Fruit fly (Drosophila melanogaster) whole organism, prepupa: ENCODE results near the gene CG9702.
A peak's percentile ranks its signal among the peaks of the same experiment; 100 is the strongest.

Experiments used
- CG10631 ChIP-seq: fragments of 200-800 bp; sonication (Bioruptor generic); optimal IDR thresholded peaks from 2 replicates; lab custom pipeline; 2016; ENCODE audit warnings: missing biosample characterization, missing genetic modification characterization
- CG10669 ChIP-seq: fragments of 200-800 bp; sonication (Bioruptor generic); optimal IDR thresholded peaks from 3 replicates; lab custom pipeline; 2018; ENCODE audit warnings: missing biosample characterization, mild to moderate bottlenecking, missing genetic modification characterization, moderate library complexity
- CG11294 ChIP-seq: fragments of 200-800 bp; sonication (Bioruptor generic); IDR thresholded peaks from 2 replicates; pipeline ENCODE4 v1.3.6; 2022; ENCODE audit warnings: missing biosample characterization, missing genetic modification characterization
- CG11762 ChIP-seq: fragments of 200-800 bp; sonication (Bioruptor generic); optimal IDR thresholded peaks from 3 replicates; lab custom pipeline; 2016; ENCODE audit warnings: missing biosample characterization, missing genetic modification characterization; ENCODE audit not compliant: insufficient read depth
- CG11902 ChIP-seq: fragments of 200-800 bp; sonication (Bioruptor generic); optimal IDR thresholded peaks from 3 replicates; lab custom pipeline; 2016; ENCODE audit warnings: missing biosample characterization, missing genetic modification characterization
- CG15336 ChIP-seq: fragments of 200-800 bp; sonication (Bioruptor generic); IDR thresholded peaks from 2 replicates; pipeline ENCODE4 v1.3.6; 2022; ENCODE audit warnings: missing biosample characterization, missing genetic modification characterization
- CG1621 ChIP-seq: fragments of 200-800 bp; sonication (Bioruptor generic); optimal IDR thresholded peaks from 3 replicates; lab custom pipeline; 2018; ENCODE audit warnings: missing biosample characterization, mild to moderate bottlenecking, missing genetic modification characterization
- CG16779 ChIP-seq: fragments of 200-800 bp; sonication (Bioruptor generic); optimal IDR thresholded peaks from 3 replicates; lab custom pipeline; 2017; ENCODE audit warnings: missing biosample characterization, mild to moderate bottlenecking, missing genetic modification characterization
- CG31627 ChIP-seq: fragments of 200-800 bp; sonication (Bioruptor generic); optimal IDR thresholded peaks from 3 replicates; lab custom pipeline; 2016; ENCODE audit warnings: missing biosample characterization, missing genetic modification characterization
- CG34406 ChIP-seq: fragments of 200-800 bp; sonication (Bioruptor generic); optimal IDR thresholded peaks from 3 replicates; lab custom pipeline; 2016; ENCODE audit warnings: missing biosample characterization, missing genetic modification characterization
- CG3919 ChIP-seq: fragments of 200-800 bp; sonication (Bioruptor generic); optimal IDR thresholded peaks from 3 replicates; lab custom pipeline; 2016; ENCODE audit warnings: missing biosample characterization, missing genetic modification characterization
- CG6163 ChIP-seq: fragments of 200-800 bp; sonication (Bioruptor generic); IDR thresholded peaks from 3 replicates; pipeline ENCODE4 v1.3.6; 2022; ENCODE audit warnings: missing biosample characterization, missing genetic modification characterization
- CG6276 ChIP-seq: fragments of 200-800 bp; sonication (Bioruptor generic); optimal IDR thresholded peaks from 2 replicates; lab custom pipeline; 2017; ENCODE audit warnings: missing biosample characterization, mild to moderate bottlenecking, missing genetic modification characterization
- CG6792 ChIP-seq: fragments of 200-800 bp; sonication (Bioruptor generic); optimal IDR thresholded peaks from 3 replicates; lab custom pipeline; 2016; ENCODE audit warnings: missing biosample characterization, missing genetic modification characterization
- CG6808 ChIP-seq: fragments of 200-800 bp; sonication (Bioruptor generic); optimal IDR thresholded peaks from 3 replicates; lab custom pipeline; 2017; ENCODE audit warnings: missing biosample characterization, missing genetic modification characterization, mild to moderate bottlenecking, moderate library complexity, missing genetic modification reagents
- CG6854 ChIP-seq: fragments of 200-800 bp; sonication (Bioruptor generic); optimal IDR thresholded peaks from 2 replicates; lab custom pipeline; 2017; ENCODE audit warnings: missing biosample characterization, mild to moderate bottlenecking, missing genetic modification characterization
- CG7368 ChIP-seq: fragments of 200-800 bp; sonication (Bioruptor generic); optimal IDR thresholded peaks from 3 replicates; lab custom pipeline; 2016; ENCODE audit warnings: missing biosample characterization, missing genetic modification characterization
- CG8319 ChIP-seq: fragments of 200-800 bp; sonication (Bioruptor generic); optimal IDR thresholded peaks from 3 replicates; lab custom pipeline; 2016; ENCODE audit warnings: missing biosample characterization, missing genetic modification characterization
- CG8632 ChIP-seq: fragments of 200-800 bp; sonication (Bioruptor generic); optimal IDR thresholded peaks from 3 replicates; lab custom pipeline; 2016; ENCODE audit warnings: missing biosample characterization, missing genetic modification characterization
- CG9139 ChIP-seq: fragments of 200-800 bp; sonication (Bioruptor generic); optimal IDR thresholded peaks from 3 replicates; lab custom pipeline; 2017; ENCODE audit warnings: missing biosample characterization, mild to moderate bottlenecking, missing genetic modification characterization
- Eip75B ChIP-seq: fragments of 200-800 bp; sonication (Bioruptor generic); optimal IDR thresholded peaks from 3 replicates; lab custom pipeline; 2016; ENCODE audit warnings: missing biosample characterization, missing genetic modification characterization
- Eip78C ChIP-seq: fragments of 200-800 bp; sonication (Bioruptor generic); peaks from one replicate; lab custom pipeline; 2016; ENCODE audit warnings: missing biosample characterization, missing genetic modification characterization
- Eip93F ChIP-seq: fragments of 200-800 bp; sonication (Bioruptor generic); optimal IDR thresholded peaks from 2 replicates; lab custom pipeline; 2016; ENCODE audit warnings: missing biosample characterization, mild to moderate bottlenecking, missing genetic modification characterization
- Ets21C ChIP-seq: fragments of 200-800 bp; sonication (Bioruptor generic); optimal IDR thresholded peaks from 3 replicates; lab custom pipeline; 2016; ENCODE audit warnings: missing biosample characterization, missing genetic modification characterization
- Ets96B ChIP-seq: fragments of 200-800 bp; optimal IDR thresholded peaks from 2 replicates; lab custom pipeline; 2019; ENCODE audit warnings: missing biosample characterization, mild to moderate bottlenecking, missing genetic modification characterization, moderate library complexity
- Gug ChIP-seq: fragments of 200-800 bp; sonication (Bioruptor generic); IDR thresholded peaks from 2 replicates; pipeline ENCODE4 v1.3.6; 2022; ENCODE audit warnings: missing biosample characterization, missing genetic modification characterization
- Hr38 ChIP-seq: sonication (Bioruptor generic); optimal IDR thresholded peaks from 2 replicates; lab custom pipeline; 2016; ENCODE audit warnings: missing biosample characterization, missing genetic modification characterization
- Hr39 ChIP-seq: fragments of 200-800 bp; sonication (Bioruptor generic); optimal IDR thresholded peaks from 2 replicates; lab custom pipeline; 2016; ENCODE audit warnings: missing biosample characterization, missing genetic modification characterization
- Hr4 ChIP-seq: fragments of 200-800 bp; sonication (Bioruptor generic); optimal IDR thresholded peaks from 3 replicates; lab custom pipeline; 2016; ENCODE audit warnings: missing biosample characterization, missing genetic modification characterization
- OdsH ChIP-seq: fragments of 200-800 bp; sonication (Bioruptor generic); optimal IDR thresholded peaks from 3 replicates; lab custom pipeline; 2016; ENCODE audit warnings: missing biosample characterization, missing genetic modification characterization
- Smox ChIP-seq: fragments of 200-800 bp; sonication (Bioruptor generic); optimal IDR thresholded peaks from 3 replicates; lab custom pipeline; 2016; ENCODE audit warnings: missing biosample characterization, missing genetic modification characterization
- Sox15 ChIP-seq: fragments of 200-800 bp; sonication (Bioruptor generic); optimal IDR thresholded peaks from 3 replicates; lab custom pipeline; 2016; ENCODE audit warnings: missing biosample characterization, missing genetic modification characterization
- achi ChIP-seq: fragments of 200-800 bp; sonication (Bioruptor generic); optimal IDR thresholded peaks from 3 replicates; lab custom pipeline; 2016; ENCODE audit warnings: missing biosample characterization, missing genetic modification characterization
- acj6 ChIP-seq: fragments of 200-800 bp; sonication (Bioruptor generic); optimal IDR thresholded peaks from 3 replicates; lab custom pipeline; 2016; ENCODE audit warnings: missing biosample characterization, missing genetic modification characterization
- cyc ChIP-seq: fragments of 200-800 bp; sonication (Bioruptor generic); optimal IDR thresholded peaks from 3 replicates; lab custom pipeline; 2016; ENCODE audit warnings: missing biosample characterization, missing genetic modification characterization
- dac ChIP-seq: fragments of 200-800 bp; sonication (Bioruptor generic); optimal IDR thresholded peaks from 2 replicates; lab custom pipeline; 2017; ENCODE audit warnings: missing biosample characterization, mild to moderate bottlenecking, missing genetic modification characterization
- dsx ChIP-seq: fragments of 200-800 bp; optimal IDR thresholded peaks from 3 replicates; lab custom pipeline; 2019; ENCODE audit warnings: missing biosample characterization, mild to moderate bottlenecking, missing genetic modification characterization, moderate library complexity; ENCODE audit not compliant: poor library complexity, severe bottlenecking
- eg ChIP-seq: fragments of 200-800 bp; sonication (Bioruptor generic); IDR thresholded peaks from 3 replicates; pipeline ENCODE4 v1.3.6; 2022; ENCODE audit warnings: missing biosample characterization, missing genetic modification characterization
- fkh ChIP-seq: fragments of 200-800 bp; sonication (Bioruptor generic); optimal IDR thresholded peaks from 3 replicates; lab custom pipeline; 2017; ENCODE audit warnings: missing biosample characterization, mild to moderate bottlenecking, missing genetic modification characterization, moderate library complexity
- lz ChIP-seq: fragments of 200-800 bp; sonication (Bioruptor generic); optimal IDR thresholded peaks from 3 replicates; lab custom pipeline; 2016; ENCODE audit warnings: missing biosample characterization, missing genetic modification characterization
- net ChIP-seq: fragments of 200-800 bp; sonication (Bioruptor generic); optimal IDR thresholded peaks from 3 replicates; lab custom pipeline; 2016; ENCODE audit warnings: missing biosample characterization, missing genetic modification characterization
- pdm3 ChIP-seq: fragments of 200-800 bp; sonication (Bioruptor generic); optimal IDR thresholded peaks from 3 replicates; lab custom pipeline; 2016; ENCODE audit warnings: missing biosample characterization, missing genetic modification characterization
- spab ChIP-seq: fragments of 200-800 bp; sonication (Bioruptor generic); optimal IDR thresholded peaks from 2 replicates; lab custom pipeline; 2017; ENCODE audit warnings: missing biosample characterization, mild to moderate bottlenecking, missing genetic modification characterization, missing genetic modification reagents
- ss ChIP-seq, 2 experiments: fragments of 200-800 bp; sonication (Bioruptor generic); optimal IDR thresholded peaks; 2 replicates in 1 of 2; 3 replicates in 1 of 2; lab custom pipeline; 2017 to 2018; ENCODE audit warnings: mild to moderate bottlenecking in 2 of 2, missing biosample characterization in 2 of 2, missing genetic modification characterization in 2 of 2, moderate library complexity in 1 of 2
- svp ChIP-seq: fragments of 200-800 bp; sonication (Bioruptor generic); peaks from one replicate; lab custom pipeline; 2016; ENCODE audit warnings: missing biosample characterization, missing genetic modification characterization
- topi ChIP-seq: fragments of 200-800 bp; sonication (Bioruptor generic); optimal IDR thresholded peaks from 3 replicates; lab custom pipeline; 2016; ENCODE audit warnings: missing biosample characterization, missing genetic modification characterization
- vri ChIP-seq: fragments of 200-800 bp; sonication (Bioruptor generic); optimal IDR thresholded peaks from 3 replicates; lab custom pipeline; 2016; ENCODE audit warnings: missing biosample characterization, mild to moderate bottlenecking, missing genetic modification characterization

Gene CG9702

DNA sequence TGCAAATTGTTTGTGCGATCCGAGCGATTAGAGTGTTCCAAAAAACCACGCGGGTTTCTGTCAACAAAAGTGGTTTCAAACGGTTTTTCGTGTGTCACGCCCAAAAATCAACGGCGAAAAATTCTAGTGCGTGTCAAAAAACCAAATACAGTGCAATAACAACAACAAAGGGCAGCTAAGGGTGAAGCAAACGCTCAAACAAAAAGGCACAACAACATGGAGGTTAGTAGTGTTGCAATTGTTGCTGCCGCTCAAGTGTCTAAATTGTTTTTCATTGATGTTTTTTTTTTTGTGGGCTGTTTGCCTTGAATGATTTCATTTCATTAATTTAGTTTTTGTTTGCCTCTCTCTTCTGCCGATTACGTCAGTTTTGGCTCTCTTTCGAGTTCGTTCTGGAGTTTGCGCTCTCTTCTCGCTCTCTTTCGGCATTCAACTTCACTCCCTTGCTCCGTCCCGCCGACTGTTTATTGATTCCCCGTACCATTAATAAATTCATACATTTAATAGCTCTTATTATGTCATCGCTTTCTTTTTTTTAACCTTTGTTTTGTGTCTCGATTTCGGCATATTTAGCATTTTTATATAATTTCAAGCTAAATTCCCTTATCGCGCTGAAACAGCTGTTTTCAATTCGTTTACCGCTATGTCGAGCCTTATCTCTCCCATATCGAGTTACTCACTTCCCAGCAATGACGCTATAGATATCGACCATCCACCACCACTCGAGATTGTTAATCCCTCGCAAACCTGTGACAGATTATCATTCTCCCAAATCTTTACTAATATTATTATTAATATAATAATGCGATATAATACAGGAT lies 15.8 kb upstream of the CG9702 start:
- no peak for TF ChIP-seq Eip75B (GFP tag; lab: Kevin White, UChicago)
- no peak for TF ChIP-seq dac
- TF ChIP-seq CG7368: no peak
- no peak for TF ChIP-seq CG8632
- no peak for TF ChIP-seq Ets96B
- TF ChIP-seq OdsH (GFP tag; lab: Kevin White, UChicago): no peak
- no peak for TF ChIP-seq CG11294 (GFP tag; lab: Robert Waterston, UW)
- TF ChIP-seq CG6163 (GFP tag; lab: Robert Waterston, UW): no peak
- TF ChIP-seq net (GFP tag; lab: Kevin White, UChicago): no peak
- no peak for TF ChIP-seq cyc (GFP tag; lab: Kevin White, UChicago)
- TF ChIP-seq CG6276 (GFP tag; lab: Kevin White, UChicago): no peak
- no peak for TF ChIP-seq CG34406 (GFP tag; lab: Kevin White, UChicago)
- TF ChIP-seq svp (GFP tag; lab: Kevin White, UChicago): no peak
- no peak for TF ChIP-seq Ets21C (GFP tag; lab: Kevin White, UChicago)
- TF ChIP-seq ss (GFP tag; optimal IDR thresholded peaks at IDR 0.05; lab: Kevin White, UChicago): peak; percentile 9 to 11
- no peak for TF ChIP-seq CG9139 (GFP tag; lab: Kevin White, UChicago)
- TF ChIP-seq Eip78C (GFP tag; lab: Kevin White, UChicago): peak; percentile 32
- no peak for TF ChIP-seq CG16779 (tag; lab: Kevin White, UChicago)
- TF ChIP-seq vri (GFP tag; lab: Kevin White, UChicago): peak; percentile 92
- TF ChIP-seq fkh: peak; percentile 54
- no peak for TF ChIP-seq CG8319 (GFP tag; lab: Kevin White, UChicago)
- TF ChIP-seq Smox (GFP tag; lab: Kevin White, UChicago): no peak
- TF ChIP-seq lz (GFP tag; lab: Kevin White, UChicago): no peak
- no peak for TF ChIP-seq CG11762 (GFP tag; lab: Kevin White, UChicago)
- no peak for TF ChIP-seq Hr39 (GFP tag; lab: Kevin White, UChicago)
- no peak for TF ChIP-seq acj6
- TF ChIP-seq CG15336 (GFP tag; lab: Robert Waterston, UW): 0 out of 2 replicates have a peak, but pooled peaks have one; percentile 13
- TF ChIP-seq CG6792 (GFP tag; lab: Kevin White, UChicago): no peak
- TF ChIP-seq CG6854 (GFP tag; lab: Kevin White, UChicago): no peak
- TF ChIP-seq CG10631 (GFP tag; lab: Kevin White, UChicago): no peak
- no peak for TF ChIP-seq achi (GFP tag; lab: Kevin White, UChicago)

DNA sequence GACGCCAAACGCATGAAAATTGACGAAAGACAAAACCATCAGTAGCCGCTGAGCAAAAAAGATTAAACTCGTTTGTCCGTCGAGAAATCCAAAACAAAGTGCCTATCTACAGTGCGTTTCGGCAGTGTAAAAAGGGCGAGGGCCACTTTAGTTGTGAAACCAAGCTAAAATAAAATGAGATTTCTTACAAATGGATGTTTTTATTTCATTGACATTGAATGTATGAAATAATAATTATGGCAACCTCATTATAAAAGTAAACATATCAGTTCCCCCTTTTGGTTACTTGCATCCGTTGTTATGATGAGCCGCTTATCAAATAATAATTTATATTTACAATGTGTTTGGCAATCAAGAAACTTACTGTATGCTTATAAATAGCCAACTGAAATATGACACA lies 14.8 kb upstream of the CG9702 start:
- TF ChIP-seq CG15336 (GFP tag; lab: Robert Waterston, UW) (peak; percentile 54), eg (no peak), Eip78C (GFP tag; lab: Kevin White, UChicago) (peak; percentile 80), lz (GFP tag; lab: Kevin White, UChicago) (no peak), spab (GFP tag; lab: Kevin White, UChicago) (no peak), OdsH (GFP tag; lab: Kevin White, UChicago) (peak; percentile 36), CG10631 (GFP tag; lab: Kevin White, UChicago) (peak; percentile 5), CG10669 (GFP tag; lab: Kevin White, UChicago) (peak; percentile 14), dsx (GFP tag; lab: Kevin White, UChicago) (no peak), CG1621 (no peak), Gug (GFP tag; lab: Robert Waterston, UW) (no peak), CG6808 (GFP tag; lab: Kevin White, UChicago) (no peak), CG16779 (tag; lab: Kevin White, UChicago) (no peak), svp (GFP tag; lab: Kevin White, UChicago) (no peak), CG7368 (no peak), CG6163 (GFP tag; lab: Robert Waterston, UW) (no peak), Hr4 (GFP tag; lab: Kevin White, UChicago) (peak; percentile 54), CG11762 (GFP tag; lab: Kevin White, UChicago) (no peak), ss (GFP tag; optimal IDR thresholded peaks at IDR 0.05; lab: Kevin White, UChicago) (no peak), Ets21C (GFP tag; lab: Kevin White, UChicago) (no peak), Eip93F (no peak), CG9139 (GFP tag; lab: Kevin White, UChicago) (no peak), Hr38 (no peak), topi (peak; percentile 9), Sox15 (no peak), CG3919 (peak; percentile 4), CG31627 (no peak), CG6854 (GFP tag; lab: Kevin White, UChicago) (no peak), pdm3 (GFP tag; lab: Kevin White, UChicago) (peak; percentile 32), acj6 (peak; percentile 22), Eip75B (GFP tag; lab: Kevin White, UChicago) (peak; percentile 29), CG11902 (GFP tag; lab: Kevin White, UChicago) (no peak)
